Worm (Caenorhabditis elegans): ENCODE data around the gene srw-33.
A peak's percentile ranks its signal among the peaks of the same experiment; 100 is the strongest.

The srw-33 gene

DNA sequence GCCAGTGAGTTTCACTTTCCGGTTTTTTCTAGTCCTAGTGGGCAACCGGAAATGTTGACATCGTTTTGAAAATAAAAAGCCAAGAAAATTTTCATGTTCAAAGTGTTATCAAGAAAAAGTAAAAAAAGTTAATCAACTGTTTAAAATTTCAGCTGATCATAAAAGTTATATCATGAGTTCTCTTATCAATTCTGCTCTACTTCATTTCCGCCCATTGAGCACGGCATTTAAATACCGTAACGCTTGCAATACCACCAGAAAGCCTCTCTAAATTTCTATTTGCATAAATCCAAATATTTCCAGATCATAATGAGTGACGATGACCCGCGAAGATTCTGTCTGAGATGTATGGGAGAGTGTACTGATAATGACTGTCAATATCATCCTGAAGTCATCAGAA lies 6.7 kb downstream of the srw-33 start, which contains the start of gene T26H5.9:
T26H5.9 (plus strand) TSS at position 302 of the 400 bp plus-strand sequence.
- TF ChIP-seq unc-62 (GFP tag; optimal IDR thresholded peaks at IDR 0.05) (no peak), fos-1 (tag; optimal IDR thresholded peaks at IDR 0.05) (peak; percentile 29)

DNA sequence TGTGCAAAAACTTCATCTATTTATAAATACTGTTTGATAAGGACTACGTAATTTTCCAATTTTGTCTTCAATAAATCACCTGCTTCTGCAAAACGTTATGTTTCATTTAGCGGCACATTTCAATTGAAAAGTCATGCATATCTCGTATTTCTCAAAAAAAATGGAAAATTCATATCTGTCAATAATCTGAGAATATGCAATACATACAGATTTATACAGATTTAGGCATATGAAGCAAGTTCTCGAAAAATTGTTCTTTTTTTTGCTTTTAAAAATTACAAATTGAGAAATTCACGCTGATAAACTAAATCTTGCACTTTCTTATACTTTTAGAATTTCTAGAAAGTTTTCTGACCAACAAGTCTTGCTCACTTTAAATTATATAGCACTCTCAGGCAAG lies 7.1 kb downstream of the srw-33 start, which contains the start of gene T26H5.11:
T26H5.11 (minus strand) TSS at position 101 of the 400 bp plus-strand sequence.
- TF ChIP-seq gmeb-1 (tag; optimal IDR thresholded peaks at IDR 0.05) (no peak), snpc-4 (tag; optimal IDR thresholded peaks at IDR 0.05) (no peak), lin-39 (tag; optimal IDR thresholded peaks at IDR 0.05) (no peak), Y55F3AM.14 (GFP tag; optimal IDR thresholded peaks at IDR 0.05) (no peak), ZK546.5 (tag; optimal IDR thresholded peaks at IDR 0.05) (no peak), nhr-10 (tag; optimal IDR thresholded peaks at IDR 0.05) (no peak), mab-5 (tag; optimal IDR thresholded peaks at IDR 0.05) (no peak), alr-1 (tag; optimal IDR thresholded peaks at IDR 0.05) (no peak), elt-3 (tag; optimal IDR thresholded peaks at IDR 0.05) (no peak), ama-1 (optimal IDR thresholded peaks at IDR 0.05) (no peak), skn-1 (tag; optimal IDR thresholded peaks at IDR 0.05) (no peak), blmp-1 (tag; optimal IDR thresholded peaks at IDR 0.05; ENCODE audit: insufficient read depth) (no peak), nhr-11 (tag; optimal IDR thresholded peaks at IDR 0.05) (no peak)

DNA sequence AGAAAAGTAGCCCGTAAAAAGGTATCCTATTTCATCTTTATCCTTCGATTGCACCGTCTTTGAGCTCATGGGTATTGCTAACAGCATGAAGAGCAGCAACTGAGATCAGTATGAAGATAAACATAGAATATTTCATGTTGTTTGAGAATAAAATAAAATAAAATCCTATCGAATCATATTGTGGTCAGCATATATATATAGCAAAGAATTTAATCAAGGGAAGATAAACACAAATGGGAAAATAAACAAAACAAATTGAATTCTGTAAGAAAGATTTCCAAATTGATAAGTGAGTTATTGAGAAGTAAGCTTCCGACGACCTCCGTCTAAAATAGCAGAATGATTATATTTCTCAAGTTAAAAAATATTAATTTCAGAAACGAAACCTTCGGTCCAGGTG lies 7.6 kb downstream of the srw-33 start, which contains the start of gene T26H5.10:
T26H5.10 (minus strand) TSS at position 101 of the 400 bp plus-strand sequence.
- no peak for TF ChIP-seq nhr-10 (tag; optimal IDR thresholded peaks at IDR 0.05)
- no peak for TF ChIP-seq nhr-6 (tag; optimal IDR thresholded peaks at IDR 0.05)
- TF ChIP-seq ceh-82 (tag; optimal IDR thresholded peaks at IDR 0.05): no peak
- TF ChIP-seq lin-39 (tag; optimal IDR thresholded peaks at IDR 0.05): no peak
- no peak for TF ChIP-seq lin-13 (GFP tag; optimal IDR thresholded peaks at IDR 0.05)
- TF ChIP-seq nhr-11 (tag; optimal IDR thresholded peaks at IDR 0.05): no peak
- TF ChIP-seq unc-62 (GFP tag; optimal IDR thresholded peaks at IDR 0.05): no peak
- TF ChIP-seq lsy-2 (tag; optimal IDR thresholded peaks at IDR 0.05): no peak
- no peak for TF ChIP-seq nhr-129 (tag; optimal IDR thresholded peaks at IDR 0.05)
- no peak for TF ChIP-seq F13H6.1 (tag; optimal IDR thresholded peaks at IDR 0.05)
- no peak for TF ChIP-seq gmeb-1 (tag; optimal IDR thresholded peaks at IDR 0.05)
- TF ChIP-seq Y55F3AM.14 (GFP tag; optimal IDR thresholded peaks at IDR 0.05): no peak
- no peak for TF ChIP-seq ZK546.5 (tag; optimal IDR thresholded peaks at IDR 0.05)
- no peak for TF ChIP-seq sma-9 (GFP tag; optimal IDR thresholded peaks at IDR 0.05)
- TF ChIP-seq sma-9 (tag; optimal IDR thresholded peaks at IDR 0.05): no peak
- no peak for TF ChIP-seq blmp-1 (tag; optimal IDR thresholded peaks at IDR 0.05; ENCODE audit: insufficient read depth)
- TF ChIP-seq alr-1 (tag; optimal IDR thresholded peaks at IDR 0.05): no peak
- no peak for TF ChIP-seq lin-11 (tag; optimal IDR thresholded peaks at IDR 0.05)
- TF ChIP-seq peb-1 (tag; optimal IDR thresholded peaks at IDR 0.05): no peak

DNA sequence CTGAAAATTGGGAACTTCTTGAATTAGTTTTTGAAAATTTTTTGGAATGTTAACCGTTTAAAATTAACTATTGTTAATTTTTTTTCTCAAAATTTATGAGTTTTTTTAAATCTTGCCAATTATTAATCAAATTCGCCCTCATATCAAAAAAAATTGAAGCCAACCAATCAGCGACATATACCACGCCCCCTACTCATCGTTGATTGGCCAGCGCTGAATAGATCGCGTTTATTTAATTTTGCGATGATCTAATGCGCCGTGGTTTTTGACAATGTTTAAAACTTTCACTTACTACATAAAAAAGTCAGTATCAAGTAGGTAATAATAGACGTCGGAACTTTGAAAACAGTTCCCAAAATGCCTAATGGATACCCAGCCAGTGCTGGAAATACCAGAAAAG lies 8.9 kb downstream of the srw-33 start:
- TF ChIP-seq F13H6.1 (tag; optimal IDR thresholded peaks at IDR 0.05) (no peak), nhr-237 (tag; optimal IDR thresholded peaks at IDR 0.05) (no peak), lsy-2 (tag; optimal IDR thresholded peaks at IDR 0.05) (no peak), lin-13 (GFP tag; optimal IDR thresholded peaks at IDR 0.05) (no peak), sma-9 (GFP tag; optimal IDR thresholded peaks at IDR 0.05) (no peak), sma-9 (tag; optimal IDR thresholded peaks at IDR 0.05) (no peak), nhr-11 (tag; optimal IDR thresholded peaks at IDR 0.05) (no peak), unc-55 (GFP tag; optimal IDR thresholded peaks at IDR 0.05) (no peak), elt-1 (tag; optimal IDR thresholded peaks at IDR 0.05) (no peak), ztf-4 (tag; optimal IDR thresholded peaks at IDR 0.05) (no peak), blmp-1 (tag; optimal IDR thresholded peaks at IDR 0.05; ENCODE audit: insufficient read depth) (no peak), nhr-6 (tag; optimal IDR thresholded peaks at IDR 0.05) (no peak), unc-39 (tag; optimal IDR thresholded peaks at IDR 0.05) (no peak), sma-3 (GFP tag; optimal IDR thresholded peaks at IDR 0.05) (no peak), snpc-4 (tag; optimal IDR thresholded peaks at IDR 0.05) (no peak), R02D3.7 (tag; optimal IDR thresholded peaks at IDR 0.05) (no peak), nhr-10 (tag; optimal IDR thresholded peaks at IDR 0.05) (no peak), aly-2 (tag; optimal IDR thresholded peaks at IDR 0.05) (no peak)

DNA sequence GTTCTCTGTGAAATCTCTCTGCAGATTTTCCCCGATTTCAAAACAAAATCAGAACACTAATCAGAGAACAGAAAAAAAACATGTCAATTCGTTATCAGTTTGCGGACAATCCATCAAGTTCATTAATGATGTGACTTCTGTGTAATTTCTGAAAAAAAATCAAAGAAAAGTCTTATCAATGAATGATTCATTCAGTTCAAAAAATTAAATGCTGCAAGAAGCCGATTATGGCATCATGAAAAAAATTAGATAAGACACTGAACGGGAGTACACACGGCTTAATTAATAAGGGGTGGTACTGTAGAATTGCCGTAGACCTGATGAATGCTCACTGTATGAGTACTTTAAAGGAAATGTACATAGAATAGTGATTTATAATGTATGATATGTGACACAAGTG lies 15.2 kb downstream of the srw-33 start:
- peak; percentile 57 for TF ChIP-seq sma-9 (GFP tag; optimal IDR thresholded peaks at IDR 0.05)
- no peak for TF ChIP-seq sma-9 (tag; optimal IDR thresholded peaks at IDR 0.05)
- no peak for TF ChIP-seq nhr-11 (tag; optimal IDR thresholded peaks at IDR 0.05)
- TF ChIP-seq fos-1 (tag; optimal IDR thresholded peaks at IDR 0.05): peak; percentile 98
